Fruit fly (Drosophila melanogaster) S2 (cell line): Measurements from ENCODE around the gene slf.

ENCODE experiments used
- CG8478 ChIP-seq: fragments of >200 bp; optimal IDR thresholded peaks from 2 replicates; lab custom pipeline; 2018
- CTCF ChIP-seq, 2 experiments: fragments of >200 bp; optimal IDR thresholded peaks; 2 replicates each; lab custom pipeline; 2018

dm6 chr2L:4836193-4836592 lies 34.5 kb upstream of the slf start:
- TF ChIP-seq CTCF (optimal IDR thresholded peaks at IDR 0.05; lab: Kevin White, UChicago) (no peak), CG8478 (lab: Kevin White, UChicago) (no peak)
